Fruit fly (Drosophila melanogaster) whole organism, wandering third instar larva: ENCODE results near the gene Coq3.

Experiments used
- CG32264 ChIP-seq: fragments of 200-800 bp; sonication (Bioruptor generic); optimal IDR thresholded peaks from 2 replicates; lab custom pipeline; 2016; ENCODE audit warnings: missing biosample characterization, missing genetic modification characterization
- CG9705 ChIP-seq: fragments of 200-800 bp; sonication (Bioruptor generic); optimal IDR thresholded peaks from 2 replicates; lab custom pipeline; 2018; ENCODE audit warnings: missing biosample characterization, mild to moderate bottlenecking, missing genetic modification characterization
- OdsH ChIP-seq: fragments of 200-800 bp; sonication (Bioruptor generic); optimal IDR thresholded peaks from 2 replicates; lab custom pipeline; 2016; ENCODE audit warnings: missing biosample characterization, mild to moderate bottlenecking, missing genetic modification characterization
- Rel ChIP-seq, 2 experiments: fragments of 200-800 bp; sonication (Bioruptor generic) in 1 of 2; optimal IDR thresholded peaks; 2 replicates in 1 of 2; 3 replicates in 1 of 2; lab custom pipeline; 2016 to 2019; ENCODE audit warnings: mild to moderate bottlenecking in 2 of 2, missing biosample characterization in 2 of 2, missing genetic modification characterization in 2 of 2, moderate library complexity in 1 of 2
- Sp1 ChIP-seq: fragments of 200-800 bp; sonication (Bioruptor generic); optimal IDR thresholded peaks from 3 replicates; lab custom pipeline; 2019; ENCODE audit warnings: missing biosample characterization, mild to moderate bottlenecking, missing genetic modification characterization, moderate library complexity
- ey ChIP-seq: fragments of 200-800 bp; sonication (Bioruptor generic); optimal IDR thresholded peaks from 2 replicates; lab custom pipeline; 2016; ENCODE audit warnings: missing biosample characterization, missing genetic modification characterization
- foxo ChIP-seq, 2 experiments: fragments of 200-800 bp; sonication (Bioruptor generic); optimal IDR thresholded peaks; 2 replicates in 1 of 2; 3 replicates in 1 of 2; lab custom pipeline; 2016 to 2017; ENCODE audit warnings: missing biosample characterization in 2 of 2, missing genetic modification characterization in 2 of 2
- fru ChIP-seq: fragments of 200-800 bp; sonication (Bioruptor generic); optimal IDR thresholded peaks from 3 replicates; lab custom pipeline; 2016; ENCODE audit warnings: missing biosample characterization, mild to moderate bottlenecking, missing genetic modification characterization
- h ChIP-seq: fragments of 200-800 bp; sonication (Bioruptor generic); optimal IDR thresholded peaks from 3 replicates; lab custom pipeline; 2016; ENCODE audit warnings: missing biosample characterization, mild to moderate bottlenecking, missing genetic modification characterization
- pan ChIP-seq: fragments of >200 bp; optimal IDR thresholded peaks from 2 replicates; lab custom pipeline; 2017
- psq ChIP-seq: fragments of 200-800 bp; sonication (Bioruptor generic); optimal IDR thresholded peaks from 3 replicates; lab custom pipeline; 2017; ENCODE audit warnings: missing biosample characterization, mild to moderate bottlenecking, missing genetic modification characterization, moderate library complexity
- rgr ChIP-seq: fragments of 200-800 bp; sonication (Bioruptor generic); optimal IDR thresholded peaks from 3 replicates; lab custom pipeline; 2016; ENCODE audit warnings: missing biosample characterization, mild to moderate bottlenecking, missing genetic modification characterization
- usp ChIP-seq: fragments of >200 bp; optimal IDR thresholded peaks from 2 replicates; lab custom pipeline; 2017; ENCODE audit warnings: missing biosample characterization, missing genetic modification characterization
- woc ChIP-seq: sonication (Bioruptor generic); optimal IDR thresholded peaks from 2 replicates; lab custom pipeline; 2016; ENCODE audit warnings: missing biosample characterization, mild to moderate bottlenecking, missing genetic modification characterization

Coq3 gene

dm6 chr2L:21107651-21108489 is 50.5 kb downstream of the Coq3 start:
- TF ChIP-seq foxo (GFP tag; optimal IDR thresholded peaks at IDR 0.05; lab: Kevin White, UChicago), result peak in 1 of 2 experiments; percentile 39
- peak; percentile 48 for TF ChIP-seq h (GFP tag; lab: Kevin White, UChicago)
- no peak for TF ChIP-seq CG9705
- peak; percentile 42 for TF ChIP-seq woc (GFP tag; lab: Kevin White, UChicago)
- peak; percentile 29 for TF ChIP-seq fru
- TF ChIP-seq Sp1, result no peak
- TF ChIP-seq usp (GFP tag; lab: Kevin White, UChicago), result no peak
- TF ChIP-seq ey, result peak; percentile 31
- peak; percentile 91 for TF ChIP-seq psq (GFP tag; lab: Kevin White, UChicago)
- TF ChIP-seq pan (lab: Kevin White, UChicago), result no peak
- TF ChIP-seq Rel (GFP tag; optimal IDR thresholded peaks at IDR 0.05; lab: Kevin White, UChicago), result no peak
- no peak for TF ChIP-seq Rel (tag; optimal IDR thresholded peaks at IDR 0.05; lab: Kevin White, UChicago)
- peak; percentile 28 for TF ChIP-seq OdsH
- peak; percentile 31 for TF ChIP-seq rgr (GFP tag; lab: Kevin White, UChicago)
- TF ChIP-seq CG32264 (GFP tag; lab: Kevin White, UChicago), result peak; percentile 6
